Fruit fly (Drosophila melanogaster) whole organism, wandering third instar larva: ENCODE data around the gene CG7778.

Experiments used
- N ChIP-seq: fragments of >200 bp; optimal IDR thresholded peaks from 2 replicates; lab custom pipeline; 2018; ENCODE audit warnings: missing biosample characterization, missing external identifiers, missing genetic modification characterization
- OdsH ChIP-seq: fragments of 200-800 bp; sonication (Bioruptor generic); optimal IDR thresholded peaks from 2 replicates; lab custom pipeline; 2016; ENCODE audit warnings: missing biosample characterization, mild to moderate bottlenecking, missing genetic modification characterization
- pan ChIP-seq: fragments of >200 bp; optimal IDR thresholded peaks from 2 replicates; lab custom pipeline; 2017
- usp ChIP-seq: fragments of >200 bp; optimal IDR thresholded peaks from 2 replicates; lab custom pipeline; 2017; ENCODE audit warnings: missing biosample characterization, missing genetic modification characterization

- TF ChIP-seq pan (lab: Kevin White, UChicago): no peak
- TF ChIP-seq OdsH: no peak
- TF ChIP-seq usp (GFP tag; lab: Kevin White, UChicago): no peak
- no peak for TF ChIP-seq N (GFP tag; lab: Kevin White, UChicago)
These were observed 9.0 kb downstream of the CG7778 start for dm6 chr2L:8355419-8355818.
